Worm (Caenorhabditis elegans) whole organism, mixed stage, embryonic: ENCODE data around the gene F01D5.6.

Source experiments
- M03D4.4 ChIP-seq: sonication (generic microtip); optimal IDR thresholded peaks from 2 replicates; lab custom pipeline; 2017; ENCODE audit warnings: mild to moderate bottlenecking, missing genetic modification characterization, missing compliant biosample characterization
- bed-3 ChIP-seq: fragments of 200-800 bp; sonication (Bioruptor generic); optimal IDR thresholded peaks from 3 replicates; lab custom pipeline; 2018; ENCODE audit warnings: mild to moderate bottlenecking, missing genetic modification characterization, moderate library complexity, missing compliant biosample characterization
- blmp-1 ChIP-seq: fragments of 150-350 bp; optimal IDR thresholded peaks from 2 replicates; lab custom pipeline; 2014; ENCODE audit warnings: missing biosample characterization, missing genetic modification characterization
- ceh-39 ChIP-seq: fragments of 150-350 bp; optimal IDR thresholded peaks from 2 replicates; lab custom pipeline; 2014; ENCODE audit warnings: missing biosample characterization, missing genetic modification characterization
- ceh-43 ChIP-seq: fragments of 200-800 bp; sonication (Bioruptor generic); optimal IDR thresholded peaks from 2 replicates; lab custom pipeline; 2018; ENCODE audit warnings: mild to moderate bottlenecking, missing genetic modification characterization, moderate library complexity, missing compliant biosample characterization
- ceh-83 ChIP-seq: fragments of 200-800 bp; sonication (Bioruptor generic); optimal IDR thresholded peaks from 2 replicates; lab custom pipeline; 2018; ENCODE audit warnings: mild to moderate bottlenecking, missing genetic modification characterization, missing compliant biosample characterization
- ces-1 ChIP-seq: fragments of 150-350 bp; optimal IDR thresholded peaks from 2 replicates; lab custom pipeline; 2014; ENCODE audit warnings: missing biosample characterization, missing genetic modification reagents, missing genetic modification characterization
- cnd-1 ChIP-seq: fragments of 200-800 bp; sonication (Bioruptor generic); optimal IDR thresholded peaks from 2 replicates; lab custom pipeline; 2018; ENCODE audit warnings: mild to moderate bottlenecking, missing genetic modification characterization, missing compliant biosample characterization
- drap-1 ChIP-seq: fragments of 200-800 bp; sonication (Bioruptor generic); optimal IDR thresholded peaks from 3 replicates; lab custom pipeline; 2018; ENCODE audit warnings: mild to moderate bottlenecking, missing genetic modification characterization, missing compliant biosample characterization
- elt-1 ChIP-seq: sonication (generic microtip); optimal IDR thresholded peaks from 2 replicates; lab custom pipeline; 2017; ENCODE audit warnings: missing genetic modification characterization, mild to moderate bottlenecking, missing compliant biosample characterization, antibody characterized with exemption, moderate library complexity, borderline replicate concordance; ENCODE audit not compliant: insufficient read depth
- elt-3 ChIP-seq: fragments of 150-350 bp; optimal IDR thresholded peaks from 2 replicates; lab custom pipeline; 2014; ENCODE audit warnings: missing biosample characterization, missing genetic modification characterization
- flh-1 ChIP-seq: fragments of 200-800 bp; sonication (Bioruptor generic); optimal IDR thresholded peaks from 2 replicates; lab custom pipeline; 2018; ENCODE audit warnings: mild to moderate bottlenecking, missing genetic modification characterization, moderate library complexity, missing compliant biosample characterization
- ham-2 ChIP-seq: fragments of 200-800 bp; sonication (Bioruptor generic); optimal IDR thresholded peaks from 2 replicates; lab custom pipeline; 2018; ENCODE audit warnings: mild to moderate bottlenecking, missing genetic modification characterization, missing compliant biosample characterization
- hlh-1 ChIP-seq: fragments of 150-350 bp; optimal IDR thresholded peaks from 2 replicates; lab custom pipeline; 2014; ENCODE audit warnings: missing biosample characterization, missing genetic modification reagents, missing genetic modification characterization
- lin-13 ChIP-seq: fragments of 150-350 bp; optimal IDR thresholded peaks from 2 replicates; lab custom pipeline; 2014; ENCODE audit warnings: missing biosample characterization, missing genetic modification characterization
- lin-32 ChIP-seq: fragments of 200-800 bp; sonication (Bioruptor generic); optimal IDR thresholded peaks from 2 replicates; lab custom pipeline; 2018; ENCODE audit warnings: mild to moderate bottlenecking, missing genetic modification characterization, missing compliant biosample characterization
- lsy-2 ChIP-seq: fragments of 150-350 bp; optimal IDR thresholded peaks from 2 replicates; lab custom pipeline; 2014; ENCODE audit warnings: missing biosample characterization, missing genetic modification characterization
- mab-5 ChIP-seq: fragments of 150-350 bp; optimal IDR thresholded peaks from 2 replicates; lab custom pipeline; 2014; ENCODE audit warnings: missing biosample characterization, missing genetic modification characterization
- mep-1 ChIP-seq: fragments of 150-350 bp; optimal IDR thresholded peaks from 2 replicates; lab custom pipeline; 2017; ENCODE audit warnings: missing biosample characterization, missing genetic modification reagents, missing genetic modification characterization, inconsistent platforms
- mls-2 ChIP-seq: sonication (generic microtip); optimal IDR thresholded peaks from 2 replicates; lab custom pipeline; 2016; ENCODE audit warnings: mild to moderate bottlenecking, missing genetic modification characterization, moderate library complexity, missing compliant biosample characterization
- nhr-12 ChIP-seq: fragments of 150-350 bp; optimal IDR thresholded peaks from 2 replicates; lab custom pipeline; 2014; ENCODE audit warnings: missing biosample characterization, missing genetic modification characterization
- nhr-2 ChIP-seq: fragments of 150-350 bp; optimal IDR thresholded peaks from 2 replicates; lab custom pipeline; 2014; ENCODE audit warnings: missing biosample characterization, missing genetic modification characterization
- nhr-237 ChIP-seq: fragments of 150-350 bp; optimal IDR thresholded peaks from 2 replicates; lab custom pipeline; 2014; ENCODE audit warnings: missing biosample characterization, missing genetic modification characterization
- nhr-28 ChIP-seq: fragments of 150-350 bp; optimal IDR thresholded peaks from 2 replicates; lab custom pipeline; 2014; ENCODE audit warnings: missing biosample characterization, missing genetic modification characterization
- nhr-76 ChIP-seq: sonication (generic microtip); optimal IDR thresholded peaks from 2 replicates; lab custom pipeline; 2017; ENCODE audit warnings: missing biosample characterization, missing genetic modification characterization
- pha-4 ChIP-seq: fragments of 150-350 bp; optimal IDR thresholded peaks from 2 replicates; lab custom pipeline; 2018; ENCODE audit warnings: missing biosample characterization, missing genetic modification reagents, missing genetic modification characterization
- sem-2 ChIP-seq: fragments of 200-800 bp; sonication (Bioruptor generic); optimal IDR thresholded peaks from 2 replicates; lab custom pipeline; 2018; ENCODE audit warnings: mild to moderate bottlenecking, missing genetic modification characterization, missing compliant biosample characterization
- snpc-4 ChIP-seq: fragments of 150-350 bp; optimal IDR thresholded peaks from 2 replicates; lab custom pipeline; 2014; ENCODE audit warnings: missing biosample characterization, missing genetic modification characterization
- sptf-1 ChIP-seq: sonication (generic microtip); optimal IDR thresholded peaks from 2 replicates; lab custom pipeline; 2017; ENCODE audit warnings: mild to moderate bottlenecking, missing genetic modification characterization, moderate library complexity, missing compliant biosample characterization
- tbx-8 ChIP-seq: fragments of 200-800 bp; sonication (Bioruptor generic); optimal IDR thresholded peaks from 2 replicates; lab custom pipeline; 2018; ENCODE audit warnings: mild to moderate bottlenecking, missing genetic modification characterization, moderate library complexity, missing compliant biosample characterization
- unc-120 ChIP-seq: sonication (generic microtip); optimal IDR thresholded peaks from 2 replicates; lab custom pipeline; 2017; ENCODE audit warnings: missing genetic modification characterization, missing compliant biosample characterization; ENCODE audit not compliant: poor library complexity, severe bottlenecking
- unc-39 ChIP-seq: fragments of 150-350 bp; optimal IDR thresholded peaks from 2 replicates; lab custom pipeline; 2014; ENCODE audit warnings: missing biosample characterization, missing genetic modification characterization
- unc-62 ChIP-seq: fragments of 150-350 bp; optimal IDR thresholded peaks from 2 replicates; lab custom pipeline; 2014; ENCODE audit warnings: missing biosample characterization, missing genetic modification reagents, missing genetic modification characterization
- zip-8 ChIP-seq: fragments of 150-350 bp; optimal IDR thresholded peaks from 2 replicates; lab custom pipeline; 2014; ENCODE audit warnings: missing biosample characterization, missing genetic modification characterization
- ztf-11 ChIP-seq: fragments of 150-350 bp; optimal IDR thresholded peaks from 2 replicates; lab custom pipeline; 2014; ENCODE audit warnings: missing biosample characterization, missing genetic modification characterization

Gene F01D5.6

DNA sequence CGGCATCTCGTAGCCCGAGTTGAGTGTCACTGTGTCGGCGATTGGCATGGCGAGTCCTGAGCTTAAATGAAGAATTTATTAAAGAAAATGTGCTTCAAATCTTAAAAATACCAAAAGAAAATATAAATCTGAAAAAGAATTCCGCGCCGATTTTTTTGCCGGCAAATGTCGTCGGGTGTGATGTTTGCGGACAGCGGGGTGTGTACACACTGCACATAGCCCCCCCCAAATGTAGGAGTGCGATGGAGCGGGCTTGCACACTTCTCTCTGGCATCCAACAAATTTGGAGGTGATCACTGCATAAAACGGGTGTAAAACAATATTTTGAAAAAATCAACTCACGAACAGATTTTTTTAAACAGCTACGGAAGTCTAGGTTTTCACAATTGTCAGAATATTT lies 30.1 kb upstream of the F01D5.6 start, which contains the start of gene Y39G8B.2:
Gene Y39G8B.2 (minus strand): TSS at position 61 of the 400 bp plus-strand sequence.
- TF ChIP-seq nhr-12 (tag; lab: Kevin White, UChicago) (no peak), mls-2 (tag; lab: Kevin White, UChicago) (peak; percentile 70), nhr-28 (tag; lab: Kevin White, UChicago) (no peak), nhr-2 (no peak), mep-1 (tag; lab: Kevin White, UChicago) (peak; percentile 82), mab-5 (no peak), flh-1 (GFP tag; lab: Kevin White, UChicago) (no peak), hlh-1 (tag; lab: Kevin White, UChicago) (peak; percentile 47), ceh-39 (tag; lab: Kevin White, UChicago) (peak; percentile 66), sptf-1 (tag; lab: Kevin White, UChicago) (peak; percentile 82), cnd-1 (tag; lab: Kevin White, UChicago) (peak; percentile 78), tbx-8 (GFP tag; lab: Kevin White, UChicago) (peak; percentile 30), blmp-1 (no peak), zip-8 (tag; lab: Kevin White, UChicago) (no peak), elt-1 (tag; lab: Kevin White, UChicago) (no peak), unc-39 (no peak), snpc-4 (tag; lab: Kevin White, UChicago) (no peak), ceh-83 (GFP tag; lab: Kevin White, UChicago) (peak; percentile 52), ham-2 (GFP tag; lab: Kevin White, UChicago) (peak; percentile 67), drap-1 (GFP tag; lab: Kevin White, UChicago) (peak; percentile 66), ceh-43 (GFP tag; lab: Kevin White, UChicago) (peak; percentile 38), lin-32 (GFP tag; lab: Kevin White, UChicago) (no peak), nhr-76 (tag; lab: Kevin White, UChicago) (no peak), lsy-2 (tag; lab: Kevin White, UChicago) (peak; percentile 86), pha-4 (tag; lab: Kevin White, UChicago) (peak; percentile 90), M03D4.4 (tag; lab: Kevin White, UChicago) (peak; percentile 34), nhr-237 (peak; percentile 79), sem-2 (no peak), lin-13 (peak; percentile 91), ztf-11 (peak; percentile 41), ces-1 (GFP tag; lab: Kevin White, UChicago) (peak; percentile 55), elt-3 (tag; lab: Kevin White, UChicago) (no peak), bed-3 (GFP tag; lab: Kevin White, UChicago) (no peak), unc-62 (GFP tag; lab: Kevin White, UChicago) (peak; percentile 13), unc-120 (peak; percentile 96)

DNA sequence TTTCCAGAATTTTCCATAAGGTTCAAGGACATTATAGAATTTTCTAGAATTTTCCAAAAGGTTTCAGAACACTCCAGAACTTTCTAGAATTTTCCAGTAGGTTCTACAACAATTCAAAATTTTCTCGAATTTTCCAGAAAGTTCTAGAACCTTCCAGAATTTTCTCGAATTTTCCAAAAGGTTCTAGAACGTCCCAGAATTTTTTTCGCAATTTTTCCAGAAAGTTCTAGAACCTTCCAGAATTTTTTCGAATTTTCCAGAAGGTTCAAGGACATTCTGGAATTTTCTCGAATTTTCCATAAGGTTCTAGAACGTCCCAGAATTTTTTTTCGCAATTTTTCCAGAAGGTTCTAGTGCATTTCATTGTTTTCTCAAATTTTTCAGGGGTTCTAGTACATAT lies 28.6 kb upstream of the F01D5.6 start:
- TF ChIP-seq ceh-43 (GFP tag; lab: Kevin White, UChicago) (no peak), blmp-1 (no peak), lsy-2 (tag; lab: Kevin White, UChicago) (no peak), ham-2 (GFP tag; lab: Kevin White, UChicago) (no peak), unc-120 (no peak), nhr-237 (no peak), nhr-2 (no peak), bed-3 (GFP tag; lab: Kevin White, UChicago) (no peak), nhr-76 (tag; lab: Kevin White, UChicago) (no peak), elt-1 (tag; lab: Kevin White, UChicago) (no peak), mls-2 (tag; lab: Kevin White, UChicago) (no peak), tbx-8 (GFP tag; lab: Kevin White, UChicago) (no peak), drap-1 (GFP tag; lab: Kevin White, UChicago) (no peak), ceh-83 (GFP tag; lab: Kevin White, UChicago) (no peak), snpc-4 (tag; lab: Kevin White, UChicago) (no peak)
- TF ChIP-seq, all 35 proteins: peak for 0

DNA sequence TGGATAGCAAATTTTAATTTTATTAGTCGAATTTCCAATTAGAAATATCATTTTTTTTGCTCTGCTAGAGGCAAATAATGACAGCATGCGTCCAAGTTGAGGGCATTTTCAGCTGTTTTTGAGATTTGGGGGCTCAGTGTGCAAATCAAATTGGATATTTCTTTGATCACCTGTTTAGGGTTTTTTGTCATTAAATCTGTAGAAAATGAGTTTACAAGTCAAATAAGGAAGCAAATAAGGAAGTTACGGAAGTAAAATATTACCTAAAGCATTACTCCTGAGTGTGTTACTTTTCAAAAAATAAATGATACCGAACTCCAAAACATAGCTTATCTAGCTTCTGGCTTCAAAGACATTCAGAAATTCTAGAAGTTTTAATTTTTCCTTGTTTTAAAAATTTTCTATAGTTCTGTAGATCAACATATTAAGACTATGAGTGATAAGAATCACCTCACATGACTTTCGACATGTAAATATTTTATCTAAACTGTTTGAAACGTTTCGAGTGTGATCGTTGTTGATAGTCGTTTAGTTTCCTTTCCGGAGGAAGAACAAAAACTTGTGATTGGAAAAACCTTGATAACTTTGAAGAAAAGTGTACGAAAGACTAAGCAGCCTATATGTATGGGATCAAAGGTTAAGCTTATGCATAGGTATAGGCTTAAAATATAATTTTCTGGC lies 26.3 kb upstream of the F01D5.6 start, which contains the start of gene sre-48:
Gene sre-48 (minus strand): TSS at position 51 of the 681 bp plus-strand sequence.
- TF ChIP-seq ceh-39 (tag; lab: Kevin White, UChicago), result no peak
- no peak for TF ChIP-seq ces-1 (GFP tag; lab: Kevin White, UChicago)
- no peak for TF ChIP-seq ceh-83 (GFP tag; lab: Kevin White, UChicago)
